Worm (Caenorhabditis elegans): ENCODE results near the gene srv-21.

Gene srv-21

ce11 chrIV:5846269-5846668, 30.9 kb downstream of the srv-21 start, which contains the start of gene sams-4:
sams-4 (minus strand) TSS chrIV:5846369.
- no peak for TF ChIP-seq ceh-63 (GFP tag; optimal IDR thresholded peaks at IDR 0.05)
- no peak for TF ChIP-seq zip-4 (GFP tag; optimal IDR thresholded peaks at IDR 0.05)
- no peak for TF ChIP-seq mef-2 (tag; optimal IDR thresholded peaks at IDR 0.05)
- TF ChIP-seq xbp-1 (tag; optimal IDR thresholded peaks at IDR 0.05) = no peak
- no peak for TF ChIP-seq pax-3 (tag; optimal IDR thresholded peaks at IDR 0.05)
- TF ChIP-seq elt-2 (tag; optimal IDR thresholded peaks at IDR 0.05) = no peak
- no peak for TF ChIP-seq nhr-71 (tag; optimal IDR thresholded peaks at IDR 0.05)
- TF ChIP-seq nhr-47 (tag; optimal IDR thresholded peaks at IDR 0.05) = no peak
- TF ChIP-seq aha-1 (tag; optimal IDR thresholded peaks at IDR 0.05) = no peak
- no peak for TF ChIP-seq lin-39 (tag; optimal IDR thresholded peaks at IDR 0.05)
- no peak for TF ChIP-seq isw-1 (GFP tag; IDR thresholded peaks at IDR 0.05)
- no peak for TF ChIP-seq jun-1 (tag; optimal IDR thresholded peaks at IDR 0.05)
- no peak for TF ChIP-seq irx-1 (tag; optimal IDR thresholded peaks at IDR 0.05)
- no peak for TF ChIP-seq unc-86 (tag; optimal IDR thresholded peaks at IDR 0.05)
- TF ChIP-seq zag-1 (tag; optimal IDR thresholded peaks at IDR 0.05) = no peak
- TF ChIP-seq nhr-28 (tag; optimal IDR thresholded peaks at IDR 0.05) = no peak
- no peak for TF ChIP-seq fkh-10 (GFP tag; optimal IDR thresholded peaks at IDR 0.05)
- TF ChIP-seq vab-15 (tag; optimal IDR thresholded peaks at IDR 0.05) = no peak
- TF ChIP-seq egl-13 (tag; optimal IDR thresholded peaks at IDR 0.05) = no peak

DNA sequence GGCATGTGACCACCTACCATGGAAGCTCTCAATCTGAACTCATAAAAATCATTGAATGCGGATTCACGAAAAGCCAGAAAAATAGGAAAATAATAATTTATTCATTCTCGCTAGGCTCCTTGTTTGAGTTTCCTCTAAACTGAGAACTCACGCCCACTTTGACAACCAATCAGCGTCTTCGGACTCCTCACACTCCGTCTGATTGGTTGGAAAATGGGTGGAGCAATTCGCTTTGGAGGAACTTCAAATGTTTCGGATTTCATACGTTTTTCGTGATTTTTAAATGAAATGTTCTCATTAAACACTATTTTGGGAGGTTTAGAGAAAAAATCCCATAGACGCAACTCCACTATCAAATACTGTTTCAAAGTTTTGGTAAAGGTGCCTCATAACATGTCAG, 34.2 kb downstream of the srv-21 start:
- TF ChIP-seq xbp-1 (tag; optimal IDR thresholded peaks at IDR 0.05) (no peak), lsy-2 (tag; optimal IDR thresholded peaks at IDR 0.05) (no peak), efl-1 (optimal IDR thresholded peaks at IDR 0.05) (no peak), efl-1 (GFP tag; optimal IDR thresholded peaks at IDR 0.05 in 1 of 2) (peak in 1 of 2 experiments; percentile 58), irx-1 (tag; optimal IDR thresholded peaks at IDR 0.05) (no peak)

ce11 chrIV:5839178-5839577, 38.0 kb downstream of the srv-21 start, which contains the start of gene C06E7.2:
C06E7.2 (plus strand) TSS chrIV:5839478.
- no peak for TF ChIP-seq xbp-1 (tag; optimal IDR thresholded peaks at IDR 0.05)
- no peak for TF ChIP-seq ces-1 (GFP tag; optimal IDR thresholded peaks at IDR 0.05)
- no peak for TF ChIP-seq egl-13 (tag; optimal IDR thresholded peaks at IDR 0.05)
- TF ChIP-seq alr-1 (tag; optimal IDR thresholded peaks at IDR 0.05; ENCODE audit: borderline replicate concordance) = no peak
- no peak for TF ChIP-seq lin-14 (GFP tag; optimal IDR thresholded peaks at IDR 0.05)
- no peak for TF ChIP-seq tlp-1 (tag; optimal IDR thresholded peaks at IDR 0.05)
- TF ChIP-seq nhr-71 (tag; optimal IDR thresholded peaks at IDR 0.05) = no peak
- TF ChIP-seq nhr-90 (tag; optimal IDR thresholded peaks at IDR 0.05; ENCODE audit: poor library complexity) = no peak
- TF ChIP-seq unc-86 (tag; optimal IDR thresholded peaks at IDR 0.05) = no peak
- TF ChIP-seq nhr-85 (tag) = no peak
- no peak for TF ChIP-seq pqm-1 (tag; optimal IDR thresholded peaks at IDR 0.05)
- TF ChIP-seq nhr-11 (tag; optimal IDR thresholded peaks at IDR 0.05) = no peak
- no peak for TF ChIP-seq mdl-1 (tag; optimal IDR thresholded peaks at IDR 0.05)
- no peak for TF ChIP-seq nhr-237 (tag; optimal IDR thresholded peaks at IDR 0.05)
- no peak for TF ChIP-seq nhr-20 (tag; optimal IDR thresholded peaks at IDR 0.05)
- TF ChIP-seq C04F5.9 (tag; optimal IDR thresholded peaks at IDR 0.05) = no peak
- no peak for TF ChIP-seq nhr-47 (tag; optimal IDR thresholded peaks at IDR 0.05)
- TF ChIP-seq dpl-1 (GFP tag; optimal IDR thresholded peaks at IDR 0.05) = no peak
- TF ChIP-seq fkh-8 (tag; optimal IDR thresholded peaks at IDR 0.05) = no peak

DNA sequence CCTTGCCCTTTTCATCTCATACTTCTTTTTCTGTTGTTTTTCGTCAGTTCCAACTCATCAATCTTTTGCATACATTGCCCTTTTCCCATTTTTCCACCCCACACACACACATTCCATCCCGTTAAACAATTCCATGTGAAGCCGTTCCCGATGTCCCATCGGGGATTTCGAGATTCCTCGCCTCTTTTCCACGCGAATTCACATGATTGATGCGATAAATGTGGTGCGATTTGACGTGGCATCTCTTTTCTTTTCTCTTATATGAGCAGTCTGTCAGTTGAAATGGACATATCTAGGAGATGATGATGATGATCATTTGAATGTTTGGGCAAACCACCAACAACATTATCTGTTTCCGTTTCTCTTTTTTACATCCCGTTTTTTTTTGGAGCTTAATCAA, 43.0 kb downstream of the srv-21 start:
- TF ChIP-seq snu-23 (GFP tag; optimal IDR thresholded peaks at IDR 0.05) (no peak), sox-4 (tag; optimal IDR thresholded peaks at IDR 0.05) (no peak), lin-14 (GFP tag; optimal IDR thresholded peaks at IDR 0.05) (peak; percentile 21)

Measured in whole organism, L1 larva.